Fruit fly (Drosophila melanogaster): Measurements from ENCODE around the gene HP6.

HP6 gene

DNA sequence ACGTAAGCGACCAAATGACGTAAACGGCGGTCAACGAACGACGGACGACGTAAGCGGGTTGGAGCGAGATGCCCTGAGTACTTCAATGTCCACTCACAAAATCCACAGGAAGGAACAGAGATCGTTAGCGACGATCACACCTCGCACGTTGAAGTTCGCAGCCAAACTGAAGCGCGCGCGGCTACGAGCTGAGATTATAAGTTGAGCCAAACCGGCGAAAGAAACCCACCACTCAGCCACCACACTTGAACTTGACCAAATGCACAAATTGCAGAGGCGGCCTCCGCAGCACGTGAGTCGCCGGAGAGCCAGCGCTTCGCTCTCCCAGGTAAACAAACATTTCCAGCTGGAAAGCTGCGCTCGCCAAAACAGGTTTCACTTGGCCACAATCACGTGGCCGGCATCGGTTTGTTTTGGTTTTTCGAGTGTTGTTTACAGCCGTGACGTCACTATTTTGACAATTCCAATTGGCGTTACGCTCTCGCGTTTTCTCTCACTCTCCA lies 36.2 kb upstream of the HP6 start, which contains the start of gene dpy (continued):
- no peak for TF ChIP-seq ash1 (GFP tag; optimal IDR thresholded peaks at IDR 0.05)
- no peak for TF ChIP-seq tup (GFP tag; optimal IDR thresholded peaks at IDR 0.05)
- TF ChIP-seq CG42726 (GFP tag; IDR thresholded peaks at IDR 0.05; ENCODE audit: partially characterized antibody): peak; percentile 63; the same call in 1 of the 2 replicates
- TF ChIP-seq CG2116 (GFP tag; optimal IDR thresholded peaks at IDR 0.05): no peak
- TF ChIP-seq CG33213 (GFP tag; optimal IDR thresholded peaks at IDR 0.05): no peak
- no peak for TF ChIP-seq inv (GFP tag; IDR thresholded peaks at IDR 0.05; ENCODE audit: partially characterized antibody)
- TF ChIP-seq tap (tag; optimal IDR thresholded peaks at IDR 0.05): no peak
- TF ChIP-seq CG6791 (GFP tag; IDR thresholded peaks at IDR 0.05; ENCODE audit: partially characterized antibody): peak; percentile 47; the same call in 1 of the 3 replicates
- no peak for TF ChIP-seq Optix (GFP tag; IDR thresholded peaks at IDR 0.05)
- no peak for TF ChIP-seq shn (GFP tag; optimal IDR thresholded peaks at IDR 0.05)
- TF ChIP-seq sr (GFP tag; IDR thresholded peaks at IDR 0.05): peak; percentile 37; the same call in 1 of the 3 replicates
- no peak for TF ChIP-seq sc (optimal IDR thresholded peaks at IDR 0.05)
- no peak for TF ChIP-seq sc (GFP tag; optimal IDR thresholded peaks at IDR 0.05)
- no peak for TF ChIP-seq emc (GFP tag; optimal IDR thresholded peaks at IDR 0.05)
- no peak for TF ChIP-seq HmgD (GFP tag; optimal IDR thresholded peaks at IDR 0.05)
- TF ChIP-seq CG31365 (tag; optimal IDR thresholded peaks at IDR 0.05): no peak
- TF ChIP-seq Ets65A (GFP tag): peak; percentile 13
- TF ChIP-seq CG4854 (GFP tag; optimal IDR thresholded peaks at IDR 0.05): no peak
- no peak for TF ChIP-seq CG4328 (GFP tag; optimal IDR thresholded peaks at IDR 0.05)
- peak; percentile 96 for TF ChIP-seq Jarid2 (GFP tag; optimal IDR thresholded peaks at IDR 0.05)
- peak in 1 of 2 experiments; percentile 51 for TF ChIP-seq insv (GFP tag; optimal IDR thresholded peaks at IDR 0.05)
- no peak for TF ChIP-seq Dek (tag; optimal IDR thresholded peaks at IDR 0.05)
- TF ChIP-seq Sox102F (GFP tag; optimal IDR thresholded peaks at IDR 0.05): no peak
- no peak for TF ChIP-seq CG17361 (GFP tag; IDR thresholded peaks at IDR 0.05)
- TF ChIP-seq ind (GFP tag; optimal IDR thresholded peaks at IDR 0.05): no peak
- no peak for TF ChIP-seq gt (GFP tag; IDR thresholded peaks at IDR 0.05)
- TF ChIP-seq Ssrp (tag; optimal IDR thresholded peaks at IDR 0.05): no peak
- peak; percentile 59 to 62 for TF ChIP-seq Trl (optimal IDR thresholded peaks at IDR 0.05)
- no peak for TF ChIP-seq Trl (GFP tag; optimal IDR thresholded peaks at IDR 0.05)
- no peak for TF ChIP-seq Dfd (GFP tag; optimal IDR thresholded peaks at IDR 0.05)
- TF ChIP-seq CG8359 (GFP tag; optimal IDR thresholded peaks at IDR 0.05; ENCODE audit: borderline replicate concordance): no peak
- peak in 1 of 2 experiments; percentile 25 for TF ChIP-seq Hr78 (GFP tag; optimal IDR thresholded peaks at IDR 0.05)
- peak; percentile 40 for TF ChIP-seq kni (GFP tag; optimal IDR thresholded peaks at IDR 0.05)
- no peak for TF ChIP-seq CG2120 (GFP tag; optimal IDR thresholded peaks at IDR 0.05)
- TF ChIP-seq CG7745 (tag; optimal IDR thresholded peaks at IDR 0.05): no peak
- no peak; the same call in 1 of the 2 replicates for TF ChIP-seq hbn (GFP tag; IDR thresholded peaks at IDR 0.05; ENCODE audit: partially characterized antibody)
- no peak for TF ChIP-seq nau (GFP tag; optimal IDR thresholded peaks at IDR 0.05)
- no peak for TF ChIP-seq Doc2 (GFP tag; IDR thresholded peaks at IDR 0.05)
- TF ChIP-seq ken (GFP tag; IDR thresholded peaks at IDR 0.05): no peak
- TF ChIP-seq NFAT (GFP tag; IDR thresholded peaks at IDR 0.05): no peak
- no peak for TF ChIP-seq Gug (GFP tag; IDR thresholded peaks at IDR 0.05)
- no peak for TF ChIP-seq Gsc (GFP tag; IDR thresholded peaks at IDR 0.05)
- TF ChIP-seq CG10462 (GFP tag; optimal IDR thresholded peaks at IDR 0.05): no peak
- no peak for TF ChIP-seq dmrt11E (tag; optimal IDR thresholded peaks at IDR 0.05)
- TF ChIP-seq ab (GFP tag; optimal IDR thresholded peaks at IDR 0.05): no peak
- TF ChIP-seq slbo (GFP tag; IDR thresholded peaks at IDR 0.05): no peak
- no peak for TF ChIP-seq E2f1 (GFP tag; IDR thresholded peaks at IDR 0.05)
- no peak for TF ChIP-seq cas (GFP tag; IDR thresholded peaks at IDR 0.05)
- no peak for TF ChIP-seq CG7271 (tag; optimal IDR thresholded peaks at IDR 0.05)
- no peak for TF ChIP-seq Aef1 (GFP tag; IDR thresholded peaks at IDR 0.05)
- no peak for TF ChIP-seq HLH54F (GFP tag; optimal IDR thresholded peaks at IDR 0.05)
- TF ChIP-seq rib (GFP tag; IDR thresholded peaks at IDR 0.05): no peak; the same call in 1 of the 2 replicates
